Fruit fly (Drosophila melanogaster) Kc167 (cell line): ENCODE measurements around the gene CG12498.

ENCODE experiments used
- Myc ChIP-seq: fragments of >200 bp; optimal IDR thresholded peaks from 2 replicates; lab custom pipeline; 2017; ENCODE audit warnings: missing external identifiers
- Sin3A ChIP-seq: fragments of >200 bp; optimal IDR thresholded peaks from 2 replicates; lab custom pipeline; 2018; ENCODE audit warnings: missing external identifiers
- psq ChIP-seq: fragments of >200 bp; optimal IDR thresholded peaks from 2 replicates; lab custom pipeline; 2017; ENCODE audit warnings: missing external identifiers

dm6 chrX:2794876-2795275 lies 14.8 kb upstream of the CG12498 start:
- TF ChIP-seq Myc (lab: Kevin White, UChicago): no peak
- TF ChIP-seq psq (lab: Kevin White, UChicago): no peak
- TF ChIP-seq Sin3A: no peak
